Worm (Caenorhabditis elegans): ENCODE results near the gene F17A9.5.

The F17A9.5 gene

ce11 chrV:6112823-6113222, at the start of gene F17A9.5:
Gene F17A9.5 (minus strand): TSS chrV:6112997.
- no peak for TF ChIP-seq ets-7 (tag; optimal IDR thresholded peaks at IDR 0.05)
- no peak for TF ChIP-seq pes-1 (GFP tag; IDR thresholded peaks at IDR 0.05)
- no peak for TF ChIP-seq hmg-4 (GFP tag; optimal IDR thresholded peaks at IDR 0.05)
- no peak for TF ChIP-seq B0310.2 (tag; optimal IDR thresholded peaks at IDR 0.05)
- no peak for TF ChIP-seq hmbx-1 (tag; optimal IDR thresholded peaks at IDR 0.05)

- TF ChIP-seq F13C5.2 (tag; optimal IDR thresholded peaks at IDR 0.05) (no peak), hnd-1 (tag; optimal IDR thresholded peaks at IDR 0.05) (no peak), pes-1 (GFP tag; IDR thresholded peaks at IDR 0.05) (no peak), tbx-37 (GFP tag; conservative IDR thresholded peaks at IDR 0.05) (no peak), ceh-36 (tag; optimal IDR thresholded peaks at IDR 0.05) (no peak), B0310.2 (tag; optimal IDR thresholded peaks at IDR 0.05) (no peak), ama-1 (optimal IDR thresholded peaks at IDR 0.05) (no peak), flt-1 (GFP tag; IDR thresholded peaks at IDR 0.05) (no peak), tbx-11 (GFP tag; IDR thresholded peaks at IDR 0.05) (no peak), ets-7 (tag; optimal IDR thresholded peaks at IDR 0.05) (no peak), ceh-13 (GFP tag; optimal IDR thresholded peaks at IDR 0.05) (no peak), aly-1 (tag; optimal IDR thresholded peaks at IDR 0.05) (no peak), tra-4 (tag; optimal IDR thresholded peaks at IDR 0.05) (no peak), scrt-1 (GFP tag; IDR thresholded peaks at IDR 0.05) (no peak), sea-1 (GFP tag; conservative IDR thresholded peaks at IDR 0.05) (no peak)
Measured at ce11 chrV:6138167-6138566, 25.4 kb upstream of the F17A9.5 start.

- TF ChIP-seq hmg-4 (GFP tag; optimal IDR thresholded peaks at IDR 0.05): no peak
- no peak for TF ChIP-seq ceh-36 (tag; optimal IDR thresholded peaks at IDR 0.05)
- no peak for TF ChIP-seq hnd-1 (tag; optimal IDR thresholded peaks at IDR 0.05)
- no peak for TF ChIP-seq ets-7 (tag; optimal IDR thresholded peaks at IDR 0.05)
- no peak for TF ChIP-seq scrt-1 (GFP tag; IDR thresholded peaks at IDR 0.05)
Measured at ce11 chrV:6135428-6135827, 22.6 kb upstream of the F17A9.5 start.

- no peak for TF ChIP-seq ceh-36 (tag; optimal IDR thresholded peaks at IDR 0.05)
- no peak for TF ChIP-seq hmbx-1 (tag; optimal IDR thresholded peaks at IDR 0.05)
- no peak for TF ChIP-seq hmg-4 (GFP tag; optimal IDR thresholded peaks at IDR 0.05)
- TF ChIP-seq tbx-37 (GFP tag; conservative IDR thresholded peaks at IDR 0.05): no peak
- no peak for TF ChIP-seq scrt-1 (GFP tag; IDR thresholded peaks at IDR 0.05)
- TF ChIP-seq tra-4 (tag; optimal IDR thresholded peaks at IDR 0.05): no peak
- TF ChIP-seq ama-1 (optimal IDR thresholded peaks at IDR 0.05): no peak
- TF ChIP-seq F13C5.2 (tag; optimal IDR thresholded peaks at IDR 0.05): no peak
- no peak for TF ChIP-seq ceh-13 (GFP tag; optimal IDR thresholded peaks at IDR 0.05)
- TF ChIP-seq hnd-1 (tag; optimal IDR thresholded peaks at IDR 0.05): no peak
- TF ChIP-seq pes-1 (GFP tag; IDR thresholded peaks at IDR 0.05): no peak
- no peak for TF ChIP-seq sea-1 (GFP tag; conservative IDR thresholded peaks at IDR 0.05)
- TF ChIP-seq aly-1 (tag; optimal IDR thresholded peaks at IDR 0.05): no peak
- TF ChIP-seq B0310.2 (tag; optimal IDR thresholded peaks at IDR 0.05): no peak
- TF ChIP-seq flt-1 (GFP tag; IDR thresholded peaks at IDR 0.05): no peak
- TF ChIP-seq ets-7 (tag; optimal IDR thresholded peaks at IDR 0.05): no peak
- TF ChIP-seq tbx-11 (GFP tag; IDR thresholded peaks at IDR 0.05): no peak
Measured at ce11 chrV:6131100-6131499, 18.3 kb upstream of the F17A9.5 start, which contains the start of gene exp-2. Gene exp-2 (plus strand): TSS chrV:6131400.

ce11 chrV:6128355-6128754, 15.6 kb upstream of the F17A9.5 start:
- TF ChIP-seq aly-1 (tag; optimal IDR thresholded peaks at IDR 0.05) (no peak), hmg-4 (GFP tag; optimal IDR thresholded peaks at IDR 0.05) (no peak), tbx-11 (GFP tag; IDR thresholded peaks at IDR 0.05) (no peak)

- no peak for TF ChIP-seq B0310.2 (tag; optimal IDR thresholded peaks at IDR 0.05)
- no peak for TF ChIP-seq tbx-37 (GFP tag; conservative IDR thresholded peaks at IDR 0.05)
- TF ChIP-seq aly-1 (tag; optimal IDR thresholded peaks at IDR 0.05): no peak
- TF ChIP-seq ceh-13 (GFP tag; optimal IDR thresholded peaks at IDR 0.05): no peak
- no peak for TF ChIP-seq flt-1 (GFP tag; IDR thresholded peaks at IDR 0.05)
- no peak for TF ChIP-seq hnd-1 (tag; optimal IDR thresholded peaks at IDR 0.05)
- TF ChIP-seq tbx-11 (GFP tag; IDR thresholded peaks at IDR 0.05): no peak
- no peak for TF ChIP-seq ceh-36 (tag; optimal IDR thresholded peaks at IDR 0.05)
- no peak for TF ChIP-seq ets-7 (tag; optimal IDR thresholded peaks at IDR 0.05)
- no peak for TF ChIP-seq ama-1 (optimal IDR thresholded peaks at IDR 0.05)
- no peak for TF ChIP-seq F13C5.2 (tag; optimal IDR thresholded peaks at IDR 0.05)
Measured at ce11 chrV:6121659-6122058, 8.9 kb upstream of the F17A9.5 start.

ce11 chrV:6120156-6120879, 7.5 kb upstream of the F17A9.5 start, which contains the start of gene ceh-49:
Gene ceh-49 (minus strand): TSS chrV:6120206.
- no peak for TF ChIP-seq ama-1 (optimal IDR thresholded peaks at IDR 0.05)

- no peak for TF ChIP-seq ceh-36 (tag; optimal IDR thresholded peaks at IDR 0.05)
- no peak for TF ChIP-seq sea-1 (GFP tag; conservative IDR thresholded peaks at IDR 0.05)
- no peak for TF ChIP-seq flt-1 (GFP tag; IDR thresholded peaks at IDR 0.05)
- TF ChIP-seq tbx-11 (GFP tag; IDR thresholded peaks at IDR 0.05): no peak
Measured at ce11 chrV:6117013-6117412, 4.2 kb upstream of the F17A9.5 start.

ce11 chrV:6110533-6110932, 2.3 kb downstream of the F17A9.5 start, which contains the start of gene F17A9.4:
Gene F17A9.4 (minus strand): TSS chrV:6110629.
- TF ChIP-seq F13C5.2 (tag; optimal IDR thresholded peaks at IDR 0.05): no peak
- no peak for TF ChIP-seq hmg-4 (GFP tag; optimal IDR thresholded peaks at IDR 0.05)
- no peak for TF ChIP-seq ceh-13 (GFP tag; optimal IDR thresholded peaks at IDR 0.05)
- TF ChIP-seq aly-1 (tag; optimal IDR thresholded peaks at IDR 0.05): no peak
- no peak for TF ChIP-seq flt-1 (GFP tag; IDR thresholded peaks at IDR 0.05)
- no peak for TF ChIP-seq hnd-1 (tag; optimal IDR thresholded peaks at IDR 0.05)
- no peak for TF ChIP-seq tbx-11 (GFP tag; IDR thresholded peaks at IDR 0.05)
- no peak for TF ChIP-seq hmbx-1 (tag; optimal IDR thresholded peaks at IDR 0.05)
- TF ChIP-seq tbx-37 (GFP tag; conservative IDR thresholded peaks at IDR 0.05): no peak
- no peak for TF ChIP-seq sea-1 (GFP tag; conservative IDR thresholded peaks at IDR 0.05)
- TF ChIP-seq scrt-1 (GFP tag; IDR thresholded peaks at IDR 0.05): no peak
- TF ChIP-seq ets-7 (tag; optimal IDR thresholded peaks at IDR 0.05): no peak
- TF ChIP-seq ama-1 (optimal IDR thresholded peaks at IDR 0.05): no peak
- TF ChIP-seq pes-1 (GFP tag; IDR thresholded peaks at IDR 0.05): no peak
- TF ChIP-seq ceh-36 (tag; optimal IDR thresholded peaks at IDR 0.05): no peak
- no peak for TF ChIP-seq tra-4 (tag; optimal IDR thresholded peaks at IDR 0.05)
- no peak for TF ChIP-seq B0310.2 (tag; optimal IDR thresholded peaks at IDR 0.05)
